Fruit fly (Drosophila melanogaster) whole organism, pupa: Measurements from ENCODE around the gene eas.

Source experiments
- CG10348 ChIP-seq: fragments of 200-800 bp; sonication (Bioruptor generic); IDR thresholded peaks from 2 replicates; pipeline ENCODE4 v1.3.6; 2022; ENCODE audit warnings: missing biosample characterization, missing genetic modification characterization
- CG12605 ChIP-seq: fragments of 200-800 bp; sonication (Bioruptor generic); IDR thresholded peaks from 2 replicates; pipeline ENCODE4 v1.3.6; 2022; ENCODE audit warnings: missing biosample characterization, missing genetic modification characterization
- CG13204 ChIP-seq: fragments of 200-800 bp; sonication (Bioruptor generic); optimal IDR thresholded peaks from 2 replicates; lab custom pipeline; 2018; ENCODE audit warnings: missing biosample characterization, mild to moderate bottlenecking, missing genetic modification characterization, moderate library complexity
- CG14655 ChIP-seq: fragments of 200-800 bp; sonication (Bioruptor generic); optimal IDR thresholded peaks from 3 replicates; lab custom pipeline; 2017; ENCODE audit warnings: mild to moderate bottlenecking, missing biosample characterization, missing genetic modification reagents, missing genetic modification characterization
- CG15710 ChIP-seq: fragments of 200-800 bp; sonication (Bioruptor generic); optimal IDR thresholded peaks from 2 replicates; lab custom pipeline; 2018; ENCODE audit warnings: missing biosample characterization, mild to moderate bottlenecking, missing genetic modification characterization, moderate library complexity
- CG17806 ChIP-seq: fragments of 200-800 bp; sonication (Bioruptor generic); optimal IDR thresholded peaks from 2 replicates; lab custom pipeline; 2018; ENCODE audit warnings: missing biosample characterization, mild to moderate bottlenecking, missing genetic modification characterization, moderate library complexity
- CG32121 ChIP-seq: fragments of 200-800 bp; sonication (Bioruptor generic); IDR thresholded peaks from 2 replicates; pipeline ENCODE4 v1.3.6; 2022; ENCODE audit warnings: missing biosample characterization, missing genetic modification characterization
- CG34367 ChIP-seq: fragments of 200-800 bp; sonication (Bioruptor generic); optimal IDR thresholded peaks from 2 replicates; lab custom pipeline; 2018; ENCODE audit warnings: missing biosample characterization, mild to moderate bottlenecking, missing genetic modification characterization
- CG4496 ChIP-seq: fragments of 200-800 bp; sonication (Bioruptor generic); IDR thresholded peaks from 3 replicates; pipeline ENCODE4 v1.3.6; 2022; ENCODE audit warnings: missing biosample characterization, missing genetic modification characterization
- CG8159 ChIP-seq: fragments of 200-800 bp; sonication (Bioruptor generic); optimal IDR thresholded peaks from 3 replicates; lab custom pipeline; 2018; ENCODE audit warnings: missing biosample characterization, mild to moderate bottlenecking, missing genetic modification characterization, moderate library complexity
- CG8301 ChIP-seq: fragments of 200-800 bp; sonication (Bioruptor generic); optimal IDR thresholded peaks from 2 replicates; lab custom pipeline; 2018; ENCODE audit warnings: missing biosample characterization, mild to moderate bottlenecking, missing genetic modification characterization
- CG9948 ChIP-seq: fragments of 200-800 bp; sonication (Bioruptor generic); optimal IDR thresholded peaks from 2 replicates; lab custom pipeline; 2018; ENCODE audit warnings: missing biosample characterization, mild to moderate bottlenecking, missing genetic modification characterization, moderate library complexity
- D1 ChIP-seq: fragments of 200-800 bp; sonication (Bioruptor generic); optimal IDR thresholded peaks from 2 replicates; lab custom pipeline; 2018; ENCODE audit warnings: missing biosample characterization, mild to moderate bottlenecking, missing genetic modification characterization, moderate library complexity
- EcR ChIP-seq: fragments of 200-800 bp; sonication (Bioruptor generic); optimal IDR thresholded peaks from 3 replicates; lab custom pipeline; 2019; ENCODE audit warnings: missing biosample characterization, missing genetic modification characterization, mild to moderate bottlenecking, moderate library complexity, missing genetic modification reagents
- Ets98B ChIP-seq: fragments of 200-800 bp; sonication (Bioruptor generic); IDR thresholded peaks from 2 replicates; pipeline ENCODE4 v1.3.6; 2022; ENCODE audit warnings: missing biosample characterization, missing genetic modification characterization
- Pif1A ChIP-seq: fragments of 200-800 bp; sonication (Bioruptor generic); optimal IDR thresholded peaks from 3 replicates; lab custom pipeline; 2016; ENCODE audit warnings: missing biosample characterization, missing genetic modification characterization
- Pif1B ChIP-seq: fragments of 200-800 bp; sonication (Bioruptor generic); optimal IDR thresholded peaks from 3 replicates; lab custom pipeline; 2016; ENCODE audit warnings: missing biosample characterization, missing genetic modification characterization
- Snoo ChIP-seq: fragments of 200-800 bp; sonication (Bioruptor generic); optimal IDR thresholded peaks from 3 replicates; lab custom pipeline; 2017; ENCODE audit warnings: missing biosample characterization, mild to moderate bottlenecking, missing genetic modification characterization, inconsistent platforms
- fd96Ca ChIP-seq: fragments of 200-800 bp; sonication (Bioruptor generic); IDR thresholded peaks from 3 replicates; pipeline ENCODE4 v1.3.6; 2022; ENCODE audit warnings: missing biosample characterization, missing genetic modification characterization
- gl ChIP-seq: fragments of 200-800 bp; sonication (Bioruptor generic); optimal IDR thresholded peaks from 2 replicates; lab custom pipeline; 2018; ENCODE audit warnings: missing biosample characterization, mild to moderate bottlenecking, missing genetic modification characterization
- rn ChIP-seq: fragments of 200-800 bp; sonication (Bioruptor generic); IDR thresholded peaks from 2 replicates; pipeline ENCODE4 v1.3.6; 2022; ENCODE audit warnings: missing biosample characterization, missing genetic modification characterization

Gene eas

dm6 chrX:16288999-16289398, 10.9 kb downstream of the eas start:
- TF ChIP-seq gl (no peak), CG12605 (GFP tag; lab: Robert Waterston, UW) (no peak), CG13204 (GFP tag; lab: Kevin White, UChicago) (no peak), rn (GFP tag; lab: Robert Waterston, UW) (no peak)

dm6 chrX:16292646-16293045, 14.5 kb downstream of the eas start:
- no peak for TF ChIP-seq EcR (GFP tag; lab: Kevin White, UChicago)
- TF ChIP-seq CG17806, result no peak
- TF ChIP-seq CG8159, result no peak
- TF ChIP-seq Snoo (tag; lab: Kevin White, UChicago), result no peak
- TF ChIP-seq CG12605 (GFP tag; lab: Robert Waterston, UW), result no peak
- TF ChIP-seq rn (GFP tag; lab: Robert Waterston, UW), result no peak
- TF ChIP-seq CG8301 (tag; lab: Kevin White, UChicago), result no peak
- TF ChIP-seq CG9948 (tag; lab: Kevin White, UChicago), result no peak
- no peak for TF ChIP-seq Ets98B (GFP tag; lab: Robert Waterston, UW)
- TF ChIP-seq CG34367 (tag; lab: Kevin White, UChicago), result no peak
- no peak for TF ChIP-seq fd96Ca (GFP tag; lab: Robert Waterston, UW)
- no peak for TF ChIP-seq CG14655 (GFP tag; lab: Kevin White, UChicago)
- TF ChIP-seq CG4496 (GFP tag; lab: Robert Waterston, UW), result no peak

dm6 chrX:16296423-16297292, 18.5 kb downstream of the eas start, which contains the start of gene CG3632:
TSS of gene CG3632 (plus strand) at chrX:16296671.
- no peak for TF ChIP-seq CG15710
- TF ChIP-seq CG4496 (GFP tag; lab: Robert Waterston, UW), result peak; percentile 66; the same call in 2 of the 3 replicates
- TF ChIP-seq Pif1B (GFP tag; lab: Kevin White, UChicago), result peak; percentile 23
- 0 out of 2 replicates have a peak, but pooled peaks have one; percentile 27 for TF ChIP-seq CG32121

dm6 chrX:16297618-16298017, 19.5 kb downstream of the eas start, which contains the start of gene ERp44:
TSS of gene ERp44 (minus strand) at chrX:16297718.
- TF ChIP-seq D1 (tag; lab: Kevin White, UChicago) (no peak), CG8301 (tag; lab: Kevin White, UChicago) (no peak), CG17806 (no peak), Pif1A (GFP tag; lab: Kevin White, UChicago) (no peak), CG9948 (tag; lab: Kevin White, UChicago) (no peak), EcR (GFP tag; lab: Kevin White, UChicago) (no peak), fd96Ca (GFP tag; lab: Robert Waterston, UW) (no peak), CG15710 (no peak), Ets98B (GFP tag; lab: Robert Waterston, UW) (no peak), CG12605 (GFP tag; lab: Robert Waterston, UW) (no peak), CG32121 (no peak), Snoo (tag; lab: Kevin White, UChicago) (no peak), CG10348 (GFP tag; lab: Robert Waterston, UW) (no peak)

- no peak for TF ChIP-seq CG34367 (tag; lab: Kevin White, UChicago)
- TF ChIP-seq Pif1B (GFP tag; lab: Kevin White, UChicago), result no peak
- no peak for TF ChIP-seq CG15710
- TF ChIP-seq CG9948 (tag; lab: Kevin White, UChicago), result no peak
- TF ChIP-seq D1 (tag; lab: Kevin White, UChicago), result no peak
- TF ChIP-seq, all 21 proteins: peak for 0
Measured at dm6 chrX:16303636-16304035, 25.5 kb downstream of the eas start, which contains the start of gene CG3679. TSS of gene CG3679 (plus strand) at chrX:16303870.

dm6 chrX:16308310-16308918, 30.3 kb downstream of the eas start, which contains the start of gene Had1:
TSS of gene Had1 (minus strand) at chrX:16308667.
- TF ChIP-seq CG13204 (GFP tag; lab: Kevin White, UChicago) (no peak), D1 (tag; lab: Kevin White, UChicago) (no peak), Pif1B (GFP tag; lab: Kevin White, UChicago) (no peak), CG4496 (GFP tag; lab: Robert Waterston, UW) (0 out of 3 replicates have a peak, but pooled peaks have one; percentile 7)
- TF ChIP-seq, all 21 proteins: peak for 1

- TF ChIP-seq CG17806, result no peak
- TF ChIP-seq CG8159, result no peak
- no peak for TF ChIP-seq CG32121
- no peak for TF ChIP-seq CG34367 (tag; lab: Kevin White, UChicago)
- TF ChIP-seq Snoo (tag; lab: Kevin White, UChicago), result no peak
- no peak for TF ChIP-seq CG15710
- TF ChIP-seq Pif1B (GFP tag; lab: Kevin White, UChicago), result no peak
- TF ChIP-seq Pif1A (GFP tag; lab: Kevin White, UChicago), result no peak
- TF ChIP-seq gl, result no peak
- TF ChIP-seq CG4496 (GFP tag; lab: Robert Waterston, UW), result no peak
- TF ChIP-seq EcR (GFP tag; lab: Kevin White, UChicago), result no peak
- TF ChIP-seq rn (GFP tag; lab: Robert Waterston, UW), result no peak
- no peak for TF ChIP-seq CG13204 (GFP tag; lab: Kevin White, UChicago)
- TF ChIP-seq CG12605 (GFP tag; lab: Robert Waterston, UW), result no peak
Measured at dm6 chrX:16308953-16309352, 30.8 kb downstream of the eas start.
